Fruit fly (Drosophila melanogaster) whole organism, wandering third instar larva: ENCODE measurements around the gene CG42705.

Source experiments
- Abd-B ChIP-seq: fragments of >200 bp; optimal IDR thresholded peaks from 2 replicates; lab custom pipeline; 2017; ENCODE audit warnings: missing biosample characterization, missing genetic modification characterization
- CG32264 ChIP-seq: fragments of 200-800 bp; sonication (Bioruptor generic); optimal IDR thresholded peaks from 2 replicates; lab custom pipeline; 2016; ENCODE audit warnings: missing biosample characterization, missing genetic modification characterization
- CG9705 ChIP-seq: fragments of 200-800 bp; sonication (Bioruptor generic); optimal IDR thresholded peaks from 2 replicates; lab custom pipeline; 2018; ENCODE audit warnings: missing biosample characterization, mild to moderate bottlenecking, missing genetic modification characterization
- Dfd ChIP-seq: fragments of >200 bp; optimal IDR thresholded peaks from 2 replicates; lab custom pipeline; 2017; ENCODE audit warnings: missing biosample characterization, missing genetic modification characterization
- Dif ChIP-seq: fragments of 200-275, 200-300 bp; sonication (Bioruptor generic); optimal IDR thresholded peaks from 2 replicates; lab custom pipeline; 2018; ENCODE audit warnings: missing biosample characterization, missing genetic modification characterization; ENCODE audit not compliant: partially characterized antibody
- GATAd ChIP-seq: sonication (Bioruptor generic); optimal IDR thresholded peaks from 2 replicates; lab custom pipeline; 2016; ENCODE audit warnings: missing biosample characterization, missing genetic modification characterization
- HLH106 ChIP-seq: fragments of 200-800 bp; optimal IDR thresholded peaks from 3 replicates; lab custom pipeline; 2019; ENCODE audit warnings: missing biosample characterization, mild to moderate bottlenecking, missing genetic modification characterization, moderate library complexity
- Hnf4 ChIP-seq: fragments of 200-800 bp; sonication (Bioruptor generic); optimal IDR thresholded peaks from 2 replicates; lab custom pipeline; 2016; ENCODE audit warnings: missing biosample characterization, mild to moderate bottlenecking, missing genetic modification characterization
- Jra ChIP-seq: sonication (Bioruptor generic); optimal IDR thresholded peaks from 2 replicates; lab custom pipeline; 2016; ENCODE audit warnings: missing biosample characterization, missing genetic modification characterization
- Mio ChIP-seq: sonication (Bioruptor generic); optimal IDR thresholded peaks from 2 replicates; lab custom pipeline; 2016; ENCODE audit warnings: missing biosample characterization, missing genetic modification characterization
- Myc ChIP-seq: fragments of >200 bp; optimal IDR thresholded peaks from 2 replicates; lab custom pipeline; 2017
- N ChIP-seq: fragments of >200 bp; optimal IDR thresholded peaks from 2 replicates; lab custom pipeline; 2018; ENCODE audit warnings: missing biosample characterization, missing external identifiers, missing genetic modification characterization
- OdsH ChIP-seq: fragments of 200-800 bp; sonication (Bioruptor generic); optimal IDR thresholded peaks from 2 replicates; lab custom pipeline; 2016; ENCODE audit warnings: missing biosample characterization, mild to moderate bottlenecking, missing genetic modification characterization
- Rel ChIP-seq, 2 experiments: fragments of 200-800 bp; sonication (Bioruptor generic) in 1 of 2; optimal IDR thresholded peaks; 2 replicates in 1 of 2; 3 replicates in 1 of 2; lab custom pipeline; 2016 to 2019; ENCODE audit warnings: mild to moderate bottlenecking in 2 of 2, missing biosample characterization in 2 of 2, missing genetic modification characterization in 2 of 2, moderate library complexity in 1 of 2
- Sp1 ChIP-seq: fragments of 200-800 bp; sonication (Bioruptor generic); optimal IDR thresholded peaks from 3 replicates; lab custom pipeline; 2019; ENCODE audit warnings: missing biosample characterization, mild to moderate bottlenecking, missing genetic modification characterization, moderate library complexity
- Vsx2 ChIP-seq: fragments of 200-300, 225-300 bp; sonication (Bioruptor generic); optimal IDR thresholded peaks from 2 replicates; lab custom pipeline; 2018; ENCODE audit warnings: missing biosample characterization, missing genetic modification characterization; ENCODE audit not compliant: partially characterized antibody
- br ChIP-seq: fragments of 200-800 bp; sonication (Bioruptor generic); optimal IDR thresholded peaks from 2 replicates; lab custom pipeline; 2016; ENCODE audit warnings: missing biosample characterization, missing genetic modification characterization
- brk ChIP-seq: fragments of 200-800 bp; sonication (Bioruptor generic); optimal IDR thresholded peaks from 2 replicates; lab custom pipeline; 2016; ENCODE audit warnings: missing biosample characterization, mild to moderate bottlenecking, missing genetic modification characterization
- dl ChIP-seq, 2 experiments: fragments of 175-275, 200-275 bp in 1 of 2; fragments of 200-275 bp in 1 of 2; sonication (Bioruptor generic); optimal IDR thresholded peaks; lab custom pipeline; 2018; ENCODE audit warnings: mild to moderate bottlenecking in 2 of 2, missing biosample characterization in 2 of 2, missing genetic modification characterization in 2 of 2, moderate library complexity in 2 of 2; ENCODE audit not compliant: partially characterized antibody in 2 of 2, insufficient read depth in 1 of 2
- dmrt93B ChIP-seq: fragments of 200-800 bp; sonication (Bioruptor generic); optimal IDR thresholded peaks from 2 replicates; lab custom pipeline; 2018; ENCODE audit warnings: missing biosample characterization, mild to moderate bottlenecking, missing genetic modification characterization
- dsf ChIP-seq: sonication (Bioruptor generic); optimal IDR thresholded peaks from 2 replicates; lab custom pipeline; 2016; ENCODE audit warnings: missing biosample characterization, missing genetic modification characterization, borderline replicate concordance
- ey ChIP-seq: fragments of 200-800 bp; sonication (Bioruptor generic); optimal IDR thresholded peaks from 2 replicates; lab custom pipeline; 2016; ENCODE audit warnings: missing biosample characterization, missing genetic modification characterization
- foxo ChIP-seq, 2 experiments: fragments of 200-800 bp; sonication (Bioruptor generic); optimal IDR thresholded peaks; 2 replicates in 1 of 2; 3 replicates in 1 of 2; lab custom pipeline; 2016 to 2017; ENCODE audit warnings: missing biosample characterization in 2 of 2, missing genetic modification characterization in 2 of 2
- fru ChIP-seq: fragments of 200-800 bp; sonication (Bioruptor generic); optimal IDR thresholded peaks from 3 replicates; lab custom pipeline; 2016; ENCODE audit warnings: missing biosample characterization, mild to moderate bottlenecking, missing genetic modification characterization
- h ChIP-seq: fragments of 200-800 bp; sonication (Bioruptor generic); optimal IDR thresholded peaks from 3 replicates; lab custom pipeline; 2016; ENCODE audit warnings: missing biosample characterization, mild to moderate bottlenecking, missing genetic modification characterization
- lola ChIP-seq: fragments of >200 bp; optimal IDR thresholded peaks from 2 replicates; lab custom pipeline; 2017; ENCODE audit warnings: missing biosample characterization, missing genetic modification characterization
- psq ChIP-seq: fragments of 200-800 bp; sonication (Bioruptor generic); optimal IDR thresholded peaks from 3 replicates; lab custom pipeline; 2017; ENCODE audit warnings: missing biosample characterization, mild to moderate bottlenecking, missing genetic modification characterization, moderate library complexity
- rgr ChIP-seq: fragments of 200-800 bp; sonication (Bioruptor generic); optimal IDR thresholded peaks from 3 replicates; lab custom pipeline; 2016; ENCODE audit warnings: missing biosample characterization, mild to moderate bottlenecking, missing genetic modification characterization
- sage ChIP-seq: fragments of 200-800 bp; sonication (Bioruptor generic); optimal IDR thresholded peaks from 2 replicates; lab custom pipeline; 2016; ENCODE audit warnings: missing biosample characterization, mild to moderate bottlenecking, missing genetic modification characterization
- sv ChIP-seq: fragments of 200-800 bp; sonication (Bioruptor generic); optimal IDR thresholded peaks from 3 replicates; lab custom pipeline; 2016; ENCODE audit warnings: missing biosample characterization, missing genetic modification characterization
- tai ChIP-seq: sonication (Bioruptor generic); optimal IDR thresholded peaks from 2 replicates; lab custom pipeline; 2016; ENCODE audit warnings: missing biosample characterization, missing genetic modification characterization
- usp ChIP-seq: fragments of >200 bp; optimal IDR thresholded peaks from 2 replicates; lab custom pipeline; 2017; ENCODE audit warnings: missing biosample characterization, missing genetic modification characterization

CG42705 gene

DNA sequence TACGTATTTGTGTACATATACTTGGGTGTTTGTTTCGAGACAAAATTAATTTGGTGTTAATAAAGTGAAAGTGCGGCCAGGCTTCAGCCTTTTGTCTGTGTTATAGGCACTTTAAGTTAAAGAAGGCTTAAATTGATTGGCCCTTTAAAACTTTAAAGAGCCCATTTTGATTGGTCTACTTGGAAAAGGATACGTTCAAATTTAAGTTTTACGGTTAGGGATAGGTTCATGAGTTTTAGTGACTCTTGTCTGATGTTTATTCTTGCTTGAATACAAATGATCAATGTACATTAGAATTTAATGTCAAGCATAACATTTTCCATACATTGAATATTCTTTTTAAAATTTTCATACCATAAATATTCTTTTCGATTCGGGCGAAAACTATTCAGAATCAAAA, 6.8 kb upstream of the CG42705 start, which contains the start of gene CG32727:
Gene CG32727, plus strand, starts transcription at position 301 of the 400 bp plus-strand sequence.
- TF ChIP-seq dl (GFP tag; optimal IDR thresholded peaks at IDR 0.05; lab: Kevin White, UChicago; ENCODE audit: insufficient read depth in 1 of 2, partially characterized antibody in 2 of 2) (no peak), h (no peak), Jra (GFP tag; lab: Kevin White, UChicago) (no peak), ey (GFP tag; lab: Kevin White, UChicago) (no peak), foxo (GFP tag; optimal IDR thresholded peaks at IDR 0.05; lab: Kevin White, UChicago) (no peak), dsf (no peak)

DNA sequence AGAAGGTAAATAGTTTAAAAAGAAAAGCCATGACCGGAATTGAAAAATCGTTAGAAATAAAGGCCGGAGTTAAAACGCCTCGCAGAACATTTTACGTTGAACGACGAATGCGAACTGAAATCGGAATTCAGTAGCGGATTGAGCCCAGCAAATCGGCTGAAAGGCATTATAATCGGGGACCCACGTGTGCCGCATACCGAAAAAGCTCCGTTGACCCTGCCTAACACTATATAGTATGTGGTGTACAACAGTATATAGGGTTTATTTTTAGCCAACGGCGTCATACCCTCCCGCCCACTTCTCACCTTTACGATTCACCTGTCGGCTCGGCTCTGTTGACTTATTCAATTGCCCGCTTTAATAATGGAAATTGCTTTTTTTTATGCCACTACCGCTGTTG, 1.9 kb upstream of the CG42705 start, which contains the start of gene CG42246:
Gene CG42246, minus strand, starts transcription at position 101 of the 400 bp plus-strand sequence.
- no peak for TF ChIP-seq Sp1 (GFP tag; lab: Kevin White, UChicago)
- TF ChIP-seq N (GFP tag; lab: Kevin White, UChicago) = no peak
- no peak for TF ChIP-seq fru
- TF ChIP-seq Mio (GFP tag; lab: Kevin White, UChicago) = no peak
- TF ChIP-seq sage = no peak
- no peak for TF ChIP-seq foxo (GFP tag; optimal IDR thresholded peaks at IDR 0.05; lab: Kevin White, UChicago)
- no peak for TF ChIP-seq Dfd (GFP tag; lab: Kevin White, UChicago)
- no peak for TF ChIP-seq sv
- no peak for TF ChIP-seq Jra (GFP tag; lab: Kevin White, UChicago)
- no peak for TF ChIP-seq Hnf4
- TF ChIP-seq OdsH (GFP tag; lab: Kevin White, UChicago) = no peak
- TF ChIP-seq dsf = no peak
- no peak for TF ChIP-seq usp (GFP tag; lab: Kevin White, UChicago)
- TF ChIP-seq CG9705 (GFP tag; lab: Kevin White, UChicago) = no peak
- TF ChIP-seq psq = no peak
- TF ChIP-seq tai (GFP tag; lab: Kevin White, UChicago) = no peak
- no peak for TF ChIP-seq dl (GFP tag; optimal IDR thresholded peaks at IDR 0.05; lab: Kevin White, UChicago; ENCODE audit: insufficient read depth in 1 of 2, partially characterized antibody in 2 of 2)

DNA sequence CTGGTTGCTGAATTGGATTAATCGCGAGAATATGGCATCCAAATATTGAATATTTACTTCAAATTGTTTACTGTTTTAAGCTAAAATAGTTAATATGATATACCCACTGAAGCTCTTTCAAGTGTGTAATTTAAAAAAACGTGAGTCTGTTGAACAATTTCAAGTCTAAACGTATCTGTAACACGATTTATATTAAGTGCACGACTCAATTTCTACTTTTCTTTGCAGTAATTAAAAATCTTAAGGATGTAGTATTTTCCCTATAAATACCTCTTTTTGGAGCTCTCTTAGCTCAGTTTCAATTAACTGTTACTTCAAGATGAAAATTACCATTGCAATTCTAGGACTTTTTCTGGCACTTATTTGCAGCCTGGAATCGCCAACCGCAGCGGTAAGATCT, 1.3 kb upstream of the CG42705 start, which contains the start of gene CG42704:
Gene CG42704, plus strand, starts transcription at position 301 of the 400 bp plus-strand sequence.
- TF ChIP-seq Sp1 (GFP tag; lab: Kevin White, UChicago) (no peak), dmrt93B (GFP tag; lab: Kevin White, UChicago) (no peak), h (no peak), sage (no peak), Rel (GFP tag; optimal IDR thresholded peaks at IDR 0.05; lab: Kevin White, UChicago) (no peak), Rel (tag; optimal IDR thresholded peaks at IDR 0.05; lab: Kevin White, UChicago) (no peak), foxo (GFP tag; optimal IDR thresholded peaks at IDR 0.05; lab: Kevin White, UChicago) (no peak), sv (no peak), GATAd (GFP tag; lab: Kevin White, UChicago) (no peak), dl (GFP tag; optimal IDR thresholded peaks at IDR 0.05; lab: Kevin White, UChicago; ENCODE audit: insufficient read depth in 1 of 2, partially characterized antibody in 2 of 2) (no peak), CG32264 (no peak), OdsH (GFP tag; lab: Kevin White, UChicago) (no peak), N (GFP tag; lab: Kevin White, UChicago) (no peak), brk (no peak), HLH106 (tag; lab: Kevin White, UChicago) (no peak), psq (no peak), Hnf4 (no peak), Dif (GFP tag; lab: Kevin White, UChicago) (no peak), Abd-B (no peak)
- TF ChIP-seq, all 38 proteins: peak for 0

DNA sequence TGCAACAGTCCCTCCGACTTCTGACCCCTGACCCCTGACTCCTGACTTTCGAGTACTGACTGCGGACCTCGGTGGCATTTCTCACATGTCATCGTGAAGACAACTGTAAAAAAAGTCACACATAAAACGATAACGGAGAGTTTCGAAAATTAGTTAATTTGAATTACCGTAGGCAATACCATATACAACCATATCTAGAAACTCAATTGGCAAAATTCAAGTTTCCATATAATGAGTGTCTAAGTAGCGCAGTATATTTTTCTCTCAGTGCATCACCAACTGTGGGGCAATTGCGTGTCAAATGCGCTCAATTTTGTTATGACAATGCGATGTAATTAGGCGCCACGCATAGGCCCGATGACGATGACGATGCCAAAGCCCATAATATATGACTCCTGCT, 1.4 kb downstream of the CG42705 start:
- TF ChIP-seq N (GFP tag; lab: Kevin White, UChicago) (no peak), Dfd (GFP tag; lab: Kevin White, UChicago) (no peak), rgr (GFP tag; lab: Kevin White, UChicago) (no peak), Abd-B (no peak), Sp1 (GFP tag; lab: Kevin White, UChicago) (no peak), fru (no peak), Myc (no peak), sv (no peak), dl (GFP tag; optimal IDR thresholded peaks at IDR 0.05; lab: Kevin White, UChicago; ENCODE audit: insufficient read depth in 1 of 2, partially characterized antibody in 2 of 2) (no peak), br (no peak), Dif (GFP tag; lab: Kevin White, UChicago) (no peak), lola (GFP tag; lab: Kevin White, UChicago) (no peak), tai (GFP tag; lab: Kevin White, UChicago) (no peak), OdsH (GFP tag; lab: Kevin White, UChicago) (no peak), Rel (GFP tag; optimal IDR thresholded peaks at IDR 0.05; lab: Kevin White, UChicago) (no peak), Rel (tag; optimal IDR thresholded peaks at IDR 0.05; lab: Kevin White, UChicago) (no peak), Vsx2 (no peak), CG9705 (GFP tag; lab: Kevin White, UChicago) (no peak)
